Worm (Caenorhabditis elegans) whole organism, young adult: ENCODE measurements around the gene hpo-36.

Experiments used
- B0019.2 ChIP-seq: fragments of 200-800 bp; sonication (Bioruptor generic); conservative IDR thresholded peaks from 2 replicates; pipeline ENCODE4 v1.3.6; 2022; ENCODE audit warnings: missing genetic modification reagents, missing genetic modification characterization, missing compliant biosample characterization
- F22D6.2 ChIP-seq: sonication (generic microtip); optimal IDR thresholded peaks from 2 replicates; lab custom pipeline; 2016; ENCODE audit warnings: mild to moderate bottlenecking, missing genetic modification characterization, missing compliant biosample characterization
- F49E8.2 ChIP-seq: sonication (generic microtip); optimal IDR thresholded peaks from 3 replicates; lab custom pipeline; 2017; ENCODE audit warnings: missing genetic modification characterization, mild to moderate bottlenecking, missing compliant biosample characterization, antibody characterized with exemption, moderate library complexity; ENCODE audit not compliant: insufficient read depth
- F57C9.4 ChIP-seq: sonication (generic microtip); optimal IDR thresholded peaks from 2 replicates; lab custom pipeline; 2017; ENCODE audit warnings: mild to moderate bottlenecking, missing genetic modification characterization, missing compliant biosample characterization
- K12H6.12 ChIP-seq: fragments of 200-800 bp; sonication (Bioruptor generic); optimal IDR thresholded peaks from 2 replicates; lab custom pipeline; 2018; ENCODE audit warnings: mild to moderate bottlenecking, missing genetic modification characterization, missing compliant biosample characterization
- T07F8.4 ChIP-seq: sonication (generic microtip); optimal IDR thresholded peaks from 2 replicates; lab custom pipeline; 2016; ENCODE audit warnings: mild to moderate bottlenecking, missing genetic modification characterization, moderate library complexity, missing compliant biosample characterization
- Y53G8AR.9 ChIP-seq: fragments of 200-800 bp; sonication (Bioruptor generic); conservative IDR thresholded peaks from 2 replicates; pipeline ENCODE4 v1.3.6; 2022; ENCODE audit warnings: missing genetic modification reagents, missing genetic modification characterization, missing compliant biosample characterization
- aptf-2 ChIP-seq: fragments of 200-800 bp; sonication (Bioruptor generic); conservative IDR thresholded peaks from 2 replicates; pipeline ENCODE4 v1.3.6; 2022; ENCODE audit warnings: missing genetic modification reagents, missing genetic modification characterization, missing compliant biosample characterization
- atf-7 ChIP-seq: sonication (generic microtip); optimal IDR thresholded peaks from 2 replicates; lab custom pipeline; 2017; ENCODE audit warnings: mild to moderate bottlenecking, missing genetic modification characterization, missing compliant biosample characterization
- attf-3 ChIP-seq: fragments of 200-800 bp; sonication (Bioruptor generic); conservative IDR thresholded peaks from 2 replicates; pipeline ENCODE4 v1.3.6; 2022; ENCODE audit warnings: missing genetic modification reagents, missing genetic modification characterization, missing compliant biosample characterization
- attf-5 ChIP-seq: fragments of 200-800 bp; sonication (Bioruptor generic); optimal IDR thresholded peaks from 2 replicates; lab custom pipeline; 2018; ENCODE audit warnings: mild to moderate bottlenecking, missing genetic modification characterization, missing compliant biosample characterization
- bed-2 ChIP-seq: fragments of 200-800 bp; sonication (Bioruptor generic); IDR thresholded peaks from 2 replicates; pipeline ENCODE4 v1.3.6; 2022; ENCODE audit warnings: missing genetic modification reagents, missing genetic modification characterization, missing compliant biosample characterization
- ceh-100 ChIP-seq: fragments of 200-800 bp; sonication (Bioruptor generic); IDR thresholded peaks from 2 replicates; pipeline ENCODE4 v1.3.6; 2022; ENCODE audit warnings: missing genetic modification reagents, missing genetic modification characterization, missing compliant biosample characterization
- ceh-27 ChIP-seq: fragments of 200-800 bp; sonication (Bioruptor generic); optimal IDR thresholded peaks from 2 replicates; lab custom pipeline; 2018; ENCODE audit warnings: mild to moderate bottlenecking, missing genetic modification characterization, moderate library complexity, missing compliant biosample characterization
- ceh-40 ChIP-seq: fragments of 200-800 bp; sonication (Bioruptor generic); IDR thresholded peaks from 2 replicates; pipeline ENCODE4 v1.3.6; 2022; ENCODE audit warnings: missing genetic modification characterization, missing compliant biosample characterization
- ceh-91 ChIP-seq: fragments of 200-800 bp; sonication (Bioruptor generic); IDR thresholded peaks from 2 replicates; pipeline ENCODE4 v1.3.6; 2022; ENCODE audit warnings: missing genetic modification reagents, missing genetic modification characterization, missing compliant biosample characterization
- dox-1 ChIP-seq: fragments of 200-800 bp; sonication (Bioruptor generic); IDR thresholded peaks from 2 replicates; pipeline ENCODE4 v1.3.6; 2022; ENCODE audit warnings: missing genetic modification reagents, missing genetic modification characterization, missing compliant biosample characterization
- egl-18 ChIP-seq: fragments of 200-800 bp; sonication (Bioruptor generic); IDR thresholded peaks from 2 replicates; pipeline ENCODE4 v1.3.6; 2022; ENCODE audit warnings: missing genetic modification reagents, missing genetic modification characterization, missing compliant biosample characterization
- him-1 ChIP-seq: sonication (generic microtip); optimal IDR thresholded peaks from 2 replicates; lab custom pipeline; 2016; ENCODE audit warnings: missing genotype, missing genetic modification reagents, missing genetic modification characterization, missing compliant biosample characterization
- hmg-20 ChIP-seq: fragments of 200-800 bp; sonication (Bioruptor generic); IDR thresholded peaks from 2 replicates; pipeline ENCODE4 v1.3.6; 2022; ENCODE audit warnings: missing genetic modification reagents, missing genetic modification characterization, missing compliant biosample characterization
- lin-26 ChIP-seq: fragments of 200-800 bp; sonication (Bioruptor generic); IDR thresholded peaks from 2 replicates; pipeline ENCODE4 v1.3.6; 2022; ENCODE audit warnings: missing genetic modification reagents, missing genetic modification characterization, missing compliant biosample characterization
- lin-35 ChIP-seq, 3 experiments: fragments of 150-350 bp in 2 of 3; sonication (generic microtip) in 1 of 3; optimal IDR thresholded peaks; 2 replicates each; lab custom pipeline; 2014 to 2018; ENCODE audit warnings: missing biosample characterization in 3 of 3, missing genetic modification characterization in 3 of 3, missing genetic modification reagents in 3 of 3
- lin-54 ChIP-seq: fragments of 200-800 bp; sonication (Bioruptor generic); optimal IDR thresholded peaks from 2 replicates; lab custom pipeline; 2018; ENCODE audit warnings: mild to moderate bottlenecking, missing genetic modification characterization, missing compliant biosample characterization
- lir-1 ChIP-seq: fragments of 200-800 bp; sonication (Bioruptor generic); conservative IDR thresholded peaks from 2 replicates; pipeline ENCODE4 v1.3.6; 2022; ENCODE audit warnings: missing genetic modification reagents, missing genetic modification characterization, missing compliant biosample characterization
- lsl-1 ChIP-seq: fragments of 200-800 bp; sonication (Bioruptor generic); optimal IDR thresholded peaks from 2 replicates; lab custom pipeline; 2018; ENCODE audit warnings: mild to moderate bottlenecking, missing genetic modification characterization, moderate library complexity, missing compliant biosample characterization
- lsy-27 ChIP-seq: sonication (generic microtip); optimal IDR thresholded peaks from 2 replicates; lab custom pipeline; 2017; ENCODE audit warnings: missing genetic modification characterization, mild to moderate bottlenecking, missing compliant biosample characterization, antibody characterized with exemption, missing genotype, borderline replicate concordance; ENCODE audit not compliant: insufficient read depth
- madf-10 ChIP-seq: sonication (generic microtip); optimal IDR thresholded peaks from 2 replicates; lab custom pipeline; 2016; ENCODE audit warnings: mild to moderate bottlenecking, missing genetic modification characterization, missing compliant biosample characterization
- mes-4 ChIP-seq: sonication (generic microtip); optimal IDR thresholded peaks from 2 replicates; lab custom pipeline; 2016; ENCODE audit warnings: missing genotype, missing genetic modification characterization, missing compliant biosample characterization
- nhr-120 ChIP-seq: fragments of 200-800 bp; sonication (Bioruptor generic); IDR thresholded peaks from 2 replicates; pipeline ENCODE4 v1.3.6; 2022; ENCODE audit warnings: missing genetic modification characterization, missing compliant biosample characterization
- rpc-1 ChIP-seq, 2 experiments: fragments of 150-350 bp in 1 of 2; sonication (generic microtip) in 1 of 2; optimal IDR thresholded peaks; 2 replicates each; lab custom pipeline; 2014 to 2018; ENCODE audit warnings: missing biosample characterization in 1 of 2, missing genetic modification characterization in 1 of 2, missing genetic modification reagents in 1 of 2, missing genotype in 1 of 2
- sdz-38 ChIP-seq: sonication (generic microtip); optimal IDR thresholded peaks from 2 replicates; lab custom pipeline; 2016; ENCODE audit warnings: missing genotype, missing genetic modification characterization, missing compliant biosample characterization
- tbp1 ChIP-seq: fragments of 200-800 bp; sonication (Bioruptor generic); optimal IDR thresholded peaks from 2 replicates; lab custom pipeline; 2018; ENCODE audit warnings: mild to moderate bottlenecking, missing genetic modification characterization, missing compliant biosample characterization
- zfh-2 ChIP-seq: fragments of 200-800 bp; sonication (Bioruptor generic); conservative IDR thresholded peaks from 2 replicates; pipeline ENCODE4 v1.3.6; 2022; ENCODE audit warnings: missing genetic modification reagents, missing genetic modification characterization, missing compliant biosample characterization
- zim-3 ChIP-seq: sonication (generic microtip); optimal IDR thresholded peaks from 2 replicates; lab custom pipeline; 2017; ENCODE audit warnings: mild to moderate bottlenecking, missing genetic modification characterization, moderate library complexity, missing compliant biosample characterization
- ztf-25 ChIP-seq: fragments of 200-800 bp; sonication (Bioruptor generic); IDR thresholded peaks from 2 replicates; pipeline ENCODE4 v1.3.6; 2022; ENCODE audit warnings: missing genetic modification reagents, missing genetic modification characterization, missing compliant biosample characterization

hpo-36 gene

DNA sequence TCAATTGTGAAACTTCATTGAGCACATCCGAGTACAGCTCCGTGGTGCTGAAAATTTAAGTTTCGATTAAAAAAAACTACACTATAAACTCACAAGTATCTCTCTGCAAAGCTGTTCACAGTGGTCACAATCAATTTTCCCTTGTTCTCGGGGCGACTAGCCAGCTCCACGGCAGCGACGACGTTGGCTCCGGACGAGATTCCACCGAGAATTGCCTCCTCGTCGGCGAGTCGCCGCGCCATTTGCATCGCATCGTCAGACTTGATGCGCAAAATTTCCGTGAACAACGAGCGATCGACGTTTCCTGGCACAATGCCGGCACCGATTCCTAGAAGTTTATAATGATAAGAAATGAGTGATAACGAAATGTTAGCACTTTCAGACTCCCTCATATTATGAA lies 35.5 kb upstream of the hpo-36 start (continued):
- TF ChIP-seq egl-18 (no peak), F57C9.4 (tag; lab: Kevin White, UChicago) (no peak), ztf-25 (GFP tag; lab: Robert Waterston, UW) (no peak), lsy-27 (no peak), dox-1 (GFP tag; lab: Robert Waterston, UW) (peak; percentile 20; the same call in 1 of the 2 replicates), attf-3 (GFP tag; lab: Robert Waterston, UW) (no peak), ceh-27 (no peak), aptf-2 (GFP tag; lab: Robert Waterston, UW) (no peak), ceh-91 (GFP tag; lab: Robert Waterston, UW) (no peak), F49E8.2 (tag; lab: Kevin White, UChicago) (no peak), lin-54 (GFP tag; lab: Kevin White, UChicago) (no peak)

DNA sequence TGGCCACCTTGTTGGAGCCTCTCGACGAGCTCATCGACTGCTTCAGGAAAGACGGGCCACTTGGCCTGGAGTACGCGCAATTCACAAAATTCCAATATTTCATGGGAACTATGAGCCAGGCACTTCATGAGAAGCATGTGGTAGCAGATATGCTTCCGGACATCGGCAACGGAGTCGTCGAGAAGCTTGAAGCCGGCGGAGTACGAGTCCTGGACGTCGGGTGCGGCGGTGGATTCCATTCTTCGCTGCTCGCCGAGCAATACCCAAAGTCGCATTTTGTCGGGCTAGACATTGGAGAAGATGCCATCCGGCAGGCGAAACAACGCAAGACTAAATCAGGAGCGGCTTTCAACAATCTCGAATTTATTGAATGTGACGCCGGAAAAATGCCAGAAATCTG lies 34.4 kb upstream of the hpo-36 start:
- TF ChIP-seq zfh-2 (GFP tag; lab: Robert Waterston, UW) (peak; percentile 80), rpc-1 (optimal IDR thresholded peaks at IDR 0.05; lab: Kevin White, UChicago) (no peak), rpc-1 (tag; optimal IDR thresholded peaks at IDR 0.05; lab: Kevin White, UChicago) (no peak), attf-5 (GFP tag; lab: Kevin White, UChicago) (no peak), hmg-20 (GFP tag; lab: Robert Waterston, UW) (no peak), ceh-40 (no peak), sdz-38 (tag; lab: Kevin White, UChicago) (no peak), Y53G8AR.9 (0 out of 2 replicates have a peak, but pooled peaks have one; percentile 20), zim-3 (no peak), lin-26 (no peak), atf-7 (tag; lab: Kevin White, UChicago) (no peak)

DNA sequence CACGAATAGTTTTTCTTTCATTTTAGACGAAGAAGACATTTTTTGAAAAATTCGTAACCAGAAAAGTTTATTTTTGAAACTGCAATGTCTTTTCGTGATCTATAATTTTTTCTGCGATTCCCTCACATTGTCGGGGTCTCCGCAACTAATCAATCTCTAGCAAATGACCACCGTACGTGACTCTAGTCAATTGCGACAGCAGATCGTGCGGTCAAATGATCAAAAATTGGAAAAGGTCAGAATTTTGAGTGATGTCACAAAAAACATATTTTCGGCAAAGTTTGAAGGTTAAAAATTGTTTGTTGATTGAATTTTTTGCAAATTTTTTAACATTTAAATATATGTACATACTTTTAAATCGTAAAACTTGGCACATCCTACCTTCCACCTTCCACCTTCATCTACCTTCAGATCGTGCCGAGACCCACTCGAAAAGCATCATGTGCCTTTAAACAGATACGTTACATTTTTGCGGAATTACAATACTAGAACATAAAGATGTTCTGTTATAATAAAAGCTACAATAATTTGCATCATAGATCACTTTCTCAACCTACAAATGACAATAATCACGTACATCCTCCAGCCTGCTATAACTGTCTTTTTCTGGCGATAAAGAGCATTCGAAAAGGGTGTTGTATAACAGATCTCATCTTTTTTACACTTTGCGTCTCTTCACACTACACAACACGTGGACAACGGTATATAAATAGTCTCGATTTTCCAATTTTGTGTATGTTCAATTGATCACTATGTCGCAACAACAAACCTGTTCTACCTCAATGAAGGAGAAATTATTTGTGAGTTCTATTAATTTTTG lies 32.4 kb upstream of the hpo-36 start, which contains the start of the genes R08E5.1 and rips-1:
Gene R08E5.1 (minus strand): TSS at position 82 of the 820 bp plus-strand sequence.
Gene rips-1 (plus strand): TSS at position 585 of the 820 bp plus-strand sequence.
- no peak for TF ChIP-seq lir-1 (GFP tag; lab: Robert Waterston, UW)
- TF ChIP-seq ztf-25 (GFP tag; lab: Robert Waterston, UW), result no peak
- TF ChIP-seq T07F8.4 (tag; lab: Kevin White, UChicago), result no peak
- TF ChIP-seq nhr-120 (GFP tag; lab: Robert Waterston, UW), result no peak
- no peak for TF ChIP-seq Y53G8AR.9
- TF ChIP-seq lsl-1 (GFP tag; lab: Kevin White, UChicago), result no peak
- no peak for TF ChIP-seq lin-35 (GFP tag; optimal IDR thresholded peaks at IDR 0.05; lab: Kevin White, UChicago)
- TF ChIP-seq bed-2 (GFP tag; lab: Robert Waterston, UW), result no peak
- TF ChIP-seq F22D6.2 (tag; lab: Kevin White, UChicago), result no peak
- no peak for TF ChIP-seq mes-4 (tag; lab: Kevin White, UChicago)

DNA sequence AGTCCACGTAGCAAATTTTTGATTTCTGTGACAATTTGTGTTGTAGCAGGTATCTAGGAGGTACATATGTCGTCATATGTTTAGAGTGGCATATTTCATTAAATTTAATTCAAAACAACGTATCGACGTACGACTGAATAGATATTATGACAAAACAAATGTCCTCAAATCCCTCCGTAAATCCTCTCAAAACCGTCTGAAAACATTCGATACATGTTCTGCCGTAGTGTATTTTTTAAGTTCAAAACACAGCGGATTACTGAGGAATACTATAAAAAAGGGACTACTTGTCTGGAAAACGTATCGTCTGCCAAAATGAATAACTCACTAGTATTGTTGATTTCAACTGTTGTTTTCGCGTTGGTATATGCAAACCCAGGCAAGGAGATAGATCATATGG lies 29.1 kb upstream of the hpo-36 start, which contains the start of gene R08E5.4:
Gene R08E5.4 (plus strand): TSS at position 301 of the 400 bp plus-strand sequence.
- TF ChIP-seq ceh-100 (GFP tag; lab: Robert Waterston, UW) (no peak), tbp1 (GFP tag; lab: Kevin White, UChicago) (no peak), him-1 (tag; lab: Kevin White, UChicago) (no peak), madf-10 (tag; lab: Kevin White, UChicago) (no peak), lir-1 (GFP tag; lab: Robert Waterston, UW) (no peak), B0019.2 (GFP tag; lab: Robert Waterston, UW) (no peak), K12H6.12 (tag; lab: Kevin White, UChicago) (no peak)
